Worm (Caenorhabditis elegans) whole organism, L2 larva: ENCODE results near the gene nhr-26.

Experiments
- C34F6.9 ChIP-seq: fragments of 150-350 bp; optimal IDR thresholded peaks from 2 replicates; lab custom pipeline; 2014; ENCODE audit warnings: missing biosample characterization, missing genetic modification characterization
- F13H6.1 ChIP-seq: sonication (generic microtip); optimal IDR thresholded peaks from 2 replicates; lab custom pipeline; 2016; ENCODE audit warnings: missing genetic modification characterization, missing compliant biosample characterization
- R02D3.7 ChIP-seq: fragments of 150-350 bp; optimal IDR thresholded peaks from 2 replicates; lab custom pipeline; 2014; ENCODE audit warnings: missing biosample characterization, missing genetic modification characterization
- Y55F3AM.14 ChIP-seq: fragments of 200-800 bp; sonication (Bioruptor generic); optimal IDR thresholded peaks from 2 replicates; lab custom pipeline; 2018; ENCODE audit warnings: mild to moderate bottlenecking, missing genetic modification characterization, missing compliant biosample characterization
- ZK546.5 ChIP-seq: sonication (generic microtip); optimal IDR thresholded peaks from 2 replicates; lab custom pipeline; 2017; ENCODE audit warnings: missing biosample characterization, missing genetic modification characterization
- alr-1 ChIP-seq: fragments of 150-350 bp; optimal IDR thresholded peaks from 2 replicates; lab custom pipeline; 2014; ENCODE audit warnings: missing biosample characterization, missing genetic modification characterization
- aly-2 ChIP-seq: fragments of 150-350 bp; optimal IDR thresholded peaks from 2 replicates; lab custom pipeline; 2014; ENCODE audit warnings: missing biosample characterization, missing genetic modification characterization
- ama-1 ChIP-seq: fragments of 150-350 bp; optimal IDR thresholded peaks from 2 replicates; lab custom pipeline; 2018; ENCODE audit warnings: inconsistent platforms
- blmp-1 ChIP-seq: sonication (generic microtip); optimal IDR thresholded peaks from 2 replicates; lab custom pipeline; 2017; ENCODE audit warnings: missing genetic modification characterization, mild to moderate bottlenecking, missing compliant biosample characterization, antibody characterized with exemption, moderate library complexity; ENCODE audit not compliant: insufficient read depth
- ceh-16 ChIP-seq: fragments of 150-350 bp; optimal IDR thresholded peaks from 2 replicates; lab custom pipeline; 2014; ENCODE audit warnings: missing biosample characterization, missing genetic modification characterization
- ceh-82 ChIP-seq: fragments of 150-350 bp; optimal IDR thresholded peaks from 2 replicates; lab custom pipeline; 2014; ENCODE audit warnings: missing biosample characterization, missing genetic modification characterization
- crh-2 ChIP-seq: sonication (generic microtip); optimal IDR thresholded peaks from 2 replicates; lab custom pipeline; 2017; ENCODE audit warnings: missing biosample characterization, missing genetic modification characterization
- egl-27 ChIP-seq: sonication (generic microtip); optimal IDR thresholded peaks from 3 replicates; lab custom pipeline; 2017; ENCODE audit warnings: missing biosample characterization, missing genetic modification reagents, missing genetic modification characterization
- elt-3 ChIP-seq: sonication (generic microtip); optimal IDR thresholded peaks from 2 replicates; lab custom pipeline; 2017; ENCODE audit warnings: missing biosample characterization, missing genetic modification characterization
- fos-1 ChIP-seq: fragments of 150-350 bp; optimal IDR thresholded peaks from 2 replicates; lab custom pipeline; 2014; ENCODE audit warnings: missing biosample characterization, missing genetic modification characterization
- gmeb-1 ChIP-seq: fragments of 150-350 bp; optimal IDR thresholded peaks from 2 replicates; lab custom pipeline; 2014; ENCODE audit warnings: missing biosample characterization, missing genetic modification characterization
- lin-11 ChIP-seq: fragments of 150-350 bp; sonication (generic microtip); optimal IDR thresholded peaks from 2 replicates; lab custom pipeline; 2014; ENCODE audit warnings: missing biosample characterization, missing genetic modification characterization, inconsistent platforms, mixed read lengths
- lin-13 ChIP-seq: fragments of 150-350 bp; optimal IDR thresholded peaks from 2 replicates; lab custom pipeline; 2014; ENCODE audit warnings: missing biosample characterization, missing genetic modification reagents, missing genetic modification characterization
- lin-39 ChIP-seq: fragments of 150-350 bp; optimal IDR thresholded peaks from 2 replicates; lab custom pipeline; 2014; ENCODE audit warnings: missing biosample characterization, missing genetic modification reagents, missing genetic modification characterization
- lsy-2 ChIP-seq, 2 experiments: fragments of 150-350 bp in 1 of 2; sonication (generic microtip) in 1 of 2; optimal IDR thresholded peaks; 2 replicates each; lab custom pipeline; 2014 to 2017; ENCODE audit warnings: missing biosample characterization in 2 of 2, missing genetic modification characterization in 2 of 2
- mab-5 ChIP-seq: fragments of 150-350 bp; optimal IDR thresholded peaks from 2 replicates; lab custom pipeline; 2014; ENCODE audit warnings: missing biosample characterization, missing genetic modification characterization
- mbf-1 ChIP-seq: sonication (generic microtip); optimal IDR thresholded peaks from 2 replicates; lab custom pipeline; 2017; ENCODE audit warnings: missing biosample characterization, missing genetic modification characterization
- mdl-1 ChIP-seq, 2 experiments: fragments of 150-350 bp in 1 of 2; sonication (generic microtip) in 1 of 2; optimal IDR thresholded peaks; 2 replicates each; lab custom pipeline; 2017; ENCODE audit warnings: missing biosample characterization in 2 of 2, missing genetic modification characterization in 2 of 2
- nhr-11 ChIP-seq: fragments of 150-350 bp; optimal IDR thresholded peaks from 2 replicates; lab custom pipeline; 2014; ENCODE audit warnings: missing biosample characterization, missing genetic modification characterization
- nhr-129 ChIP-seq: fragments of 150-350 bp; optimal IDR thresholded peaks from 2 replicates; lab custom pipeline; 2014; ENCODE audit warnings: missing biosample characterization, missing genetic modification characterization
- nhr-21 ChIP-seq: fragments of 150-350 bp; optimal IDR thresholded peaks from 2 replicates; lab custom pipeline; 2014; ENCODE audit warnings: missing biosample characterization, missing genetic modification characterization
- nhr-23 ChIP-seq: fragments of 150-350 bp; optimal IDR thresholded peaks from 2 replicates; lab custom pipeline; 2014; ENCODE audit warnings: missing biosample characterization, missing genetic modification reagents, missing genetic modification characterization
- nhr-25 ChIP-seq: fragments of 150-350 bp; sonication (generic microtip); optimal IDR thresholded peaks from 3 replicates; lab custom pipeline; 2014; ENCODE audit warnings: missing biosample characterization, missing genetic modification characterization
- nhr-6 ChIP-seq: fragments of 150-350 bp; optimal IDR thresholded peaks from 2 replicates; lab custom pipeline; 2014; ENCODE audit warnings: missing biosample characterization, missing genetic modification characterization
- nhr-77 ChIP-seq: fragments of 150-350 bp; optimal IDR thresholded peaks from 2 replicates; lab custom pipeline; 2014; ENCODE audit warnings: missing biosample characterization, missing genetic modification characterization
- peb-1 ChIP-seq: fragments of 150-350 bp; optimal IDR thresholded peaks from 2 replicates; lab custom pipeline; 2014; ENCODE audit warnings: missing biosample characterization, missing genetic modification characterization
- sem-4 ChIP-seq: fragments of 150-350 bp; optimal IDR thresholded peaks from 2 replicates; lab custom pipeline; 2014; ENCODE audit warnings: missing biosample characterization, missing genetic modification reagents, missing genetic modification characterization
- skn-1 ChIP-seq: sonication (generic microtip); optimal IDR thresholded peaks from 2 replicates; lab custom pipeline; 2017; ENCODE audit warnings: missing biosample characterization, missing genetic modification characterization
- sma-3 ChIP-seq: sonication (generic microtip); optimal IDR thresholded peaks from 2 replicates; lab custom pipeline; 2016; ENCODE audit warnings: missing genetic modification reagents, missing genetic modification characterization, missing compliant biosample characterization
- sma-9 ChIP-seq, 2 experiments: fragments of 150-350 bp in 1 of 2; sonication (generic microtip) in 1 of 2; optimal IDR thresholded peaks; 2 replicates each; lab custom pipeline; 2014 to 2016; ENCODE audit warnings: missing genetic modification characterization in 2 of 2, mild to moderate bottlenecking in 1 of 2, missing biosample characterization in 1 of 2, missing compliant biosample characterization in 1 of 2, missing genetic modification reagents in 1 of 2, moderate library complexity in 1 of 2
- snpc-4 ChIP-seq: fragments of 150-350 bp; optimal IDR thresholded peaks from 2 replicates; lab custom pipeline; 2014; ENCODE audit warnings: missing biosample characterization, missing genetic modification characterization
- unc-39 ChIP-seq: fragments of 150-350 bp; optimal IDR thresholded peaks from 2 replicates; lab custom pipeline; 2014; ENCODE audit warnings: missing biosample characterization, missing genetic modification characterization
- unc-55 ChIP-seq: fragments of 150-350 bp; sonication (generic microtip); optimal IDR thresholded peaks from 3 replicates; lab custom pipeline; 2014; ENCODE audit warnings: missing biosample characterization, missing genetic modification reagents, missing genetic modification characterization
- unc-62 ChIP-seq: fragments of 150-350 bp; optimal IDR thresholded peaks from 2 replicates; lab custom pipeline; 2014; ENCODE audit warnings: missing biosample characterization, missing genetic modification reagents, missing genetic modification characterization
- zag-1 ChIP-seq: fragments of 150-350 bp; optimal IDR thresholded peaks from 2 replicates; lab custom pipeline; 2014; ENCODE audit warnings: missing biosample characterization, missing genetic modification characterization
- ztf-1 ChIP-seq: fragments of 200-800 bp; sonication (Bioruptor generic); conservative IDR thresholded peaks from 2 replicates; pipeline ENCODE4 v1.3.6; 2022; ENCODE audit warnings: missing genetic modification characterization, missing compliant biosample characterization
- ztf-4 ChIP-seq: fragments of 150-350 bp; optimal IDR thresholded peaks from 2 replicates; lab custom pipeline; 2014; ENCODE audit warnings: missing biosample characterization, missing genetic modification characterization

Gene nhr-26

ce11 chrX:12668941-12669501 lies 31.2 kb downstream of the nhr-26 start:
- TF ChIP-seq ZK546.5 (tag; lab: Kevin White, UChicago) (no peak), lsy-2 (tag; optimal IDR thresholded peaks at IDR 0.05; lab: Kevin White, UChicago) (peak in 1 of 2 experiments; percentile 33), crh-2 (tag; lab: Kevin White, UChicago) (peak; percentile 11)

- TF ChIP-seq mbf-1 (tag; lab: Kevin White, UChicago) (no peak), nhr-77 (tag; lab: Kevin White, UChicago) (no peak), snpc-4 (no peak), lin-11 (tag; lab: Kevin White, UChicago) (no peak), gmeb-1 (tag; lab: Kevin White, UChicago) (peak; percentile 22), ztf-4 (peak; percentile 40), nhr-25 (tag; lab: Kevin White, UChicago) (peak; percentile 25), crh-2 (tag; lab: Kevin White, UChicago) (peak; percentile 58), C34F6.9 (peak; percentile 29), lsy-2 (tag; optimal IDR thresholded peaks at IDR 0.05; lab: Kevin White, UChicago) (peak in 1 of 2 experiments; percentile 47), fos-1 (tag; lab: Kevin White, UChicago) (peak; percentile 11), sma-3 (peak; percentile 30), nhr-129 (peak; percentile 37)
These were observed 32.3 kb downstream of the nhr-26 start, which contains the start of gene nhr-17 for ce11 chrX:12667804-12668511. nhr-17 (minus strand) TSS chrX:12667854.

- TF ChIP-seq ama-1 (lab: Kevin White, UChicago) (peak; percentile 37), gmeb-1 (tag; lab: Kevin White, UChicago) (no peak), nhr-129 (peak; percentile 33)
These were observed 34.5 kb downstream of the nhr-26 start for ce11 chrX:12665799-12666198.

- TF ChIP-seq nhr-23 (tag; lab: Kevin White, UChicago) = no peak
- TF ChIP-seq fos-1 (tag; lab: Kevin White, UChicago) = peak; percentile 72
- peak; percentile 81 for TF ChIP-seq F13H6.1 (tag; lab: Kevin White, UChicago)
- TF ChIP-seq peb-1 (tag; lab: Kevin White, UChicago) = no peak
- peak; percentile 35 for TF ChIP-seq egl-27 (tag; lab: Kevin White, UChicago)
- peak in 1 of 2 experiments; percentile 51 for TF ChIP-seq lsy-2 (tag; optimal IDR thresholded peaks at IDR 0.05; lab: Kevin White, UChicago)
- no peak for TF ChIP-seq ZK546.5 (tag; lab: Kevin White, UChicago)
- no peak for TF ChIP-seq alr-1
- no peak for TF ChIP-seq unc-62 (GFP tag; lab: Kevin White, UChicago)
- peak; percentile 25 for TF ChIP-seq zag-1 (tag; lab: Kevin White, UChicago)
- TF ChIP-seq nhr-6 (tag; lab: Kevin White, UChicago) = peak; percentile 45
- peak; percentile 22 for TF ChIP-seq mab-5 (tag; lab: Kevin White, UChicago)
- no peak for TF ChIP-seq skn-1
- TF ChIP-seq unc-55 (GFP tag; lab: Kevin White, UChicago) = peak; percentile 63
- no peak for TF ChIP-seq ceh-82 (tag; lab: Kevin White, UChicago)
- TF ChIP-seq sem-4 = peak; percentile 40
- TF ChIP-seq Y55F3AM.14 (GFP tag; lab: Kevin White, UChicago) = peak; percentile 84
- no peak for TF ChIP-seq ztf-1 (GFP tag; lab: Robert Waterston, UW)
- TF ChIP-seq sma-3 = peak; percentile 67
- TF ChIP-seq mdl-1 (tag; optimal IDR thresholded peaks at IDR 0.05; lab: Kevin White, UChicago) = peak; percentile 11 to 48
- no peak for TF ChIP-seq lin-39 (tag; lab: Kevin White, UChicago)
- no peak for TF ChIP-seq ceh-16 (tag; lab: Kevin White, UChicago)
- no peak for TF ChIP-seq nhr-77 (tag; lab: Kevin White, UChicago)
- peak; percentile 4 for TF ChIP-seq nhr-25 (tag; lab: Kevin White, UChicago)
- peak; percentile 50 for TF ChIP-seq snpc-4
- TF ChIP-seq R02D3.7 (tag; lab: Kevin White, UChicago) = no peak
- TF ChIP-seq ama-1 (lab: Kevin White, UChicago) = peak; percentile 74
- TF ChIP-seq mbf-1 (tag; lab: Kevin White, UChicago) = no peak
- no peak for TF ChIP-seq ztf-4
- TF ChIP-seq lin-13 (GFP tag; lab: Kevin White, UChicago) = peak; percentile 80
- no peak for TF ChIP-seq elt-3 (tag; lab: Kevin White, UChicago)
- TF ChIP-seq gmeb-1 (tag; lab: Kevin White, UChicago) = peak; percentile 48
- TF ChIP-seq nhr-21 (tag; lab: Kevin White, UChicago) = peak; percentile 73
- TF ChIP-seq aly-2 (tag; lab: Kevin White, UChicago) = no peak
- no peak for TF ChIP-seq unc-39 (tag; lab: Kevin White, UChicago)
- TF ChIP-seq nhr-11 (tag; lab: Kevin White, UChicago) = peak; percentile 10
- peak; percentile 60 for TF ChIP-seq lin-11 (tag; lab: Kevin White, UChicago)
- TF ChIP-seq sma-9 (GFP tag; optimal IDR thresholded peaks at IDR 0.05; lab: Kevin White, UChicago) = peak; percentile 88
- TF ChIP-seq sma-9 (tag; optimal IDR thresholded peaks at IDR 0.05; lab: Kevin White, UChicago) = no peak
- TF ChIP-seq C34F6.9 = peak; percentile 19
- TF ChIP-seq nhr-129 = peak; percentile 88
- peak; percentile 37 for TF ChIP-seq blmp-1 (tag; lab: Kevin White, UChicago)
These were observed 35.2 kb downstream of the nhr-26 start for ce11 chrX:12664987-12665451.
